Worm (Caenorhabditis elegans) whole organism, L1 larva: ENCODE measurements around the gene W02A2.12.

Experiments
- C16A3.4 ChIP-seq: fragments of 150-350 bp; optimal IDR thresholded peaks from 2 replicates; lab custom pipeline; 2014; ENCODE audit warnings: missing biosample characterization, missing genetic modification characterization
- blmp-1 ChIP-seq: fragments of 150-350 bp; optimal IDR thresholded peaks from 2 replicates; lab custom pipeline; 2014; ENCODE audit warnings: missing biosample characterization, missing genetic modification characterization
- ceh-63 ChIP-seq: fragments of 200-800 bp; sonication (Bioruptor generic); optimal IDR thresholded peaks from 2 replicates; lab custom pipeline; 2018; ENCODE audit warnings: mild to moderate bottlenecking, missing genetic modification characterization, missing compliant biosample characterization
- ceh-82 ChIP-seq, 3 experiments: fragments of 150-350 bp in 1 of 3; sonication (generic microtip) in 2 of 3; optimal IDR thresholded peaks; 2 replicates each; lab custom pipeline; 2014 to 2017; ENCODE audit warnings: missing biosample characterization in 3 of 3, missing genetic modification characterization in 3 of 3
- ceh-90 ChIP-seq: sonication (generic microtip); optimal IDR thresholded peaks from 2 replicates; lab custom pipeline; 2016; ENCODE audit warnings: missing genetic modification characterization, missing compliant biosample characterization
- dsc-1 ChIP-seq: sonication (generic microtip); optimal IDR thresholded peaks from 2 replicates; lab custom pipeline; 2016; ENCODE audit warnings: mild to moderate bottlenecking, missing genetic modification characterization, missing compliant biosample characterization
- efl-1 ChIP-seq, 4 experiments: fragments of 150-350 bp; optimal IDR thresholded peaks in 3 of 4; peaks in 1 of 4; 1 replicate in 1 of 4; 2 replicates in 3 of 4; lab custom pipeline; 2014; ENCODE audit warnings: missing biosample characterization in 2 of 4, missing genetic modification characterization in 2 of 4, missing genetic modification reagents in 2 of 4
- efl-3 ChIP-seq: fragments of 200-800 bp; sonication (Bioruptor generic); optimal IDR thresholded peaks from 2 replicates; lab custom pipeline; 2018; ENCODE audit warnings: mild to moderate bottlenecking, missing genetic modification characterization, missing compliant biosample characterization
- elt-2 ChIP-seq: sonication (generic microtip); optimal IDR thresholded peaks from 2 replicates; lab custom pipeline; 2016; ENCODE audit warnings: missing genetic modification characterization, mild to moderate bottlenecking, inconsistent platforms, missing compliant biosample characterization, missing genetic modification reagents
- elt-3 ChIP-seq, 6 experiments: fragments of 150-350 bp in 1 of 6; sonication (generic microtip); optimal IDR thresholded peaks; 2 replicates each; lab custom pipeline; 2017 to 2018; ENCODE audit warnings: missing biosample characterization in 6 of 6, missing genetic modification characterization in 6 of 6, inconsistent platforms in 1 of 6
- fkh-4 ChIP-seq: sonication (generic microtip); optimal IDR thresholded peaks from 2 replicates; lab custom pipeline; 2016; ENCODE audit warnings: missing compliant biosample characterization, missing genetic modification characterization, borderline replicate concordance
- grh-1 ChIP-seq: fragments of 200-800 bp; sonication (Bioruptor generic); IDR thresholded peaks from 2 replicates; pipeline ENCODE4 v1.3.6; 2022; ENCODE audit warnings: missing genetic modification reagents, missing genetic modification characterization, missing compliant biosample characterization
- hlh-4 ChIP-seq: sonication (generic microtip); optimal IDR thresholded peaks from 2 replicates; lab custom pipeline; 2016; ENCODE audit warnings: mild to moderate bottlenecking, missing genetic modification characterization, missing compliant biosample characterization
- hpl-2 ChIP-seq: fragments of 150-350 bp; optimal IDR thresholded peaks from 2 replicates; lab custom pipeline; 2014; ENCODE audit warnings: missing biosample characterization, missing genetic modification reagents, missing genetic modification characterization
- irx-1 ChIP-seq: sonication (generic microtip); optimal IDR thresholded peaks from 2 replicates; lab custom pipeline; 2016; ENCODE audit warnings: missing genetic modification characterization, missing compliant biosample characterization
- lin-14 ChIP-seq: fragments of 200-800 bp; sonication (Bioruptor generic); optimal IDR thresholded peaks from 2 replicates; lab custom pipeline; 2018; ENCODE audit warnings: mild to moderate bottlenecking, missing genetic modification characterization, moderate library complexity, missing compliant biosample characterization
- lin-35 ChIP-seq, 2 experiments: fragments of 150-350 bp; optimal IDR thresholded peaks; 2 replicates each; lab custom pipeline; 2014; ENCODE audit warnings: missing biosample characterization in 2 of 2, missing genetic modification characterization in 2 of 2, missing genetic modification reagents in 2 of 2
- lsy-2 ChIP-seq, 2 experiments: fragments of 150-350 bp; optimal IDR thresholded peaks; 2 replicates each; lab custom pipeline; 2014; ENCODE audit warnings: missing biosample characterization in 2 of 2, missing genetic modification characterization in 2 of 2
- mab-9 ChIP-seq: fragments of 200-800 bp; sonication (Bioruptor generic); IDR thresholded peaks from 2 replicates; pipeline ENCODE4 v1.3.6; 2022; ENCODE audit warnings: missing genetic modification reagents, missing genetic modification characterization, missing compliant biosample characterization
- mdl-1 ChIP-seq, 2 experiments: fragments of 150-350 bp; optimal IDR thresholded peaks; 2 replicates each; lab custom pipeline; 2014 to 2017; ENCODE audit warnings: missing biosample characterization in 2 of 2, missing genetic modification characterization in 2 of 2, inconsistent platforms in 1 of 2
- mef-2 ChIP-seq: fragments of 150-350 bp; optimal IDR thresholded peaks from 2 replicates; lab custom pipeline; 2014; ENCODE audit warnings: missing biosample characterization, missing genetic modification characterization
- mep-1 ChIP-seq: fragments of 150-350 bp; optimal IDR thresholded peaks from 2 replicates; lab custom pipeline; 2014; ENCODE audit warnings: missing biosample characterization, missing genetic modification characterization
- nhr-12 ChIP-seq: sonication (generic microtip); optimal IDR thresholded peaks from 2 replicates; lab custom pipeline; 2017; ENCODE audit warnings: missing biosample characterization, missing genetic modification characterization
- nhr-19 ChIP-seq: fragments of 200-800 bp; sonication (Bioruptor generic); conservative IDR thresholded peaks from 2 replicates; pipeline ENCODE4 v1.3.6; 2022; ENCODE audit warnings: missing genetic modification characterization, missing compliant biosample characterization
- nhr-20 ChIP-seq: sonication (generic microtip); optimal IDR thresholded peaks from 2 replicates; lab custom pipeline; 2016; ENCODE audit warnings: mild to moderate bottlenecking, missing genetic modification characterization, missing compliant biosample characterization
- nhr-28 ChIP-seq: fragments of 150-350 bp; optimal IDR thresholded peaks from 2 replicates; lab custom pipeline; 2014; ENCODE audit warnings: missing biosample characterization, missing genetic modification characterization
- nhr-47 ChIP-seq: sonication (generic microtip); optimal IDR thresholded peaks from 2 replicates; lab custom pipeline; 2016; ENCODE audit warnings: mild to moderate bottlenecking, missing genetic modification characterization, moderate library complexity, missing compliant biosample characterization
- nhr-71 ChIP-seq: sonication (generic microtip); optimal IDR thresholded peaks from 2 replicates; lab custom pipeline; 2016; ENCODE audit warnings: mild to moderate bottlenecking, missing genetic modification characterization, moderate library complexity, missing compliant biosample characterization
- nhr-85 ChIP-seq: sonication (generic microtip); peaks from one replicate; lab custom pipeline; 2016; ENCODE audit warnings: missing genetic modification characterization, inconsistent platforms, missing compliant biosample characterization
- nhr-90 ChIP-seq: sonication (generic microtip); optimal IDR thresholded peaks from 2 replicates; lab custom pipeline; 2016; ENCODE audit warnings: mild to moderate bottlenecking, missing genetic modification characterization, missing compliant biosample characterization; ENCODE audit not compliant: poor library complexity
- pag-3 ChIP-seq: sonication (generic microtip); optimal IDR thresholded peaks from 2 replicates; lab custom pipeline; 2017; ENCODE audit warnings: missing genetic modification characterization, mild to moderate bottlenecking, missing compliant biosample characterization, antibody characterized with exemption, borderline replicate concordance; ENCODE audit not compliant: insufficient read depth
- skn-1 ChIP-seq: fragments of 150-350 bp; optimal IDR thresholded peaks from 2 replicates; lab custom pipeline; 2014; ENCODE audit warnings: missing biosample characterization, missing genetic modification characterization
- snu-23 ChIP-seq: sonication (generic microtip); optimal IDR thresholded peaks from 2 replicates; lab custom pipeline; 2016; ENCODE audit warnings: missing genetic modification characterization, missing compliant biosample characterization
- tbx-2 ChIP-seq: sonication (generic microtip); optimal IDR thresholded peaks from 2 replicates; lab custom pipeline; 2016; ENCODE audit warnings: missing genetic modification characterization, missing compliant biosample characterization
- unc-86 ChIP-seq: sonication (generic microtip); optimal IDR thresholded peaks from 2 replicates; lab custom pipeline; 2016; ENCODE audit warnings: missing genetic modification characterization, missing compliant biosample characterization
- unc-98 ChIP-seq: fragments of 200-800 bp; sonication (Bioruptor generic); IDR thresholded peaks from 2 replicates; pipeline ENCODE4 v1.3.6; 2022; ENCODE audit warnings: missing genetic modification characterization, missing compliant biosample characterization
- vab-15 ChIP-seq: sonication (generic microtip); optimal IDR thresholded peaks from 2 replicates; lab custom pipeline; 2017; ENCODE audit warnings: missing genotype, mild to moderate bottlenecking, missing genetic modification characterization, missing compliant biosample characterization
- zip-4 ChIP-seq: fragments of 200-800 bp; sonication (Bioruptor generic); optimal IDR thresholded peaks from 2 replicates; lab custom pipeline; 2018; ENCODE audit warnings: mild to moderate bottlenecking, missing genetic modification characterization, moderate library complexity, missing compliant biosample characterization
- ztf-11 ChIP-seq, 2 experiments: sonication (generic microtip); optimal IDR thresholded peaks; 2 replicates each; lab custom pipeline; 2016 to 2017; ENCODE audit warnings: missing genetic modification characterization in 2 of 2, missing biosample characterization in 1 of 2, missing compliant biosample characterization in 1 of 2
- ztf-4 ChIP-seq: fragments of 150-350 bp; optimal IDR thresholded peaks from 2 replicates; lab custom pipeline; 2014; ENCODE audit warnings: missing biosample characterization, missing genetic modification characterization

W02A2.12 gene

ce11 chrIV:13394686-13395085, 46.1 kb upstream of the W02A2.12 start:
- TF ChIP-seq blmp-1 (tag; lab: Kevin White, UChicago), result peak; percentile 47
- TF ChIP-seq ceh-90 (tag; lab: Kevin White, UChicago), result no peak
- TF ChIP-seq grh-1 (GFP tag; lab: Robert Waterston, UW), result peak; percentile 15; the same call in 1 of the 2 replicates

- peak; percentile 36 for TF ChIP-seq blmp-1 (tag; lab: Kevin White, UChicago)
- peak; percentile 50 for TF ChIP-seq nhr-19 (GFP tag; lab: Robert Waterston, UW)
- TF ChIP-seq nhr-90 (tag; lab: Kevin White, UChicago), result peak; percentile 73
- TF ChIP-seq unc-98, result no peak
- TF ChIP-seq elt-2 (tag; lab: Kevin White, UChicago), result peak; percentile 85
- TF ChIP-seq mep-1 (tag; lab: Kevin White, UChicago), result peak; percentile 5
- TF ChIP-seq pag-3 (tag; lab: Kevin White, UChicago), result peak; percentile 23
- TF ChIP-seq nhr-12, result no peak
- no peak for TF ChIP-seq vab-15 (tag; lab: Kevin White, UChicago)
- TF ChIP-seq nhr-71 (tag; lab: Kevin White, UChicago), result peak; percentile 84
- no peak for TF ChIP-seq skn-1 (tag; lab: Kevin White, UChicago)
- peak; percentile 65 for TF ChIP-seq lin-14 (GFP tag; lab: Kevin White, UChicago)
- peak; percentile 24 to 44 for TF ChIP-seq lsy-2 (tag; optimal IDR thresholded peaks at IDR 0.05; lab: Kevin White, UChicago)
- peak; percentile 7 for TF ChIP-seq C16A3.4
- TF ChIP-seq efl-3, result no peak
- no peak for TF ChIP-seq zip-4
- TF ChIP-seq elt-3 (tag; optimal IDR thresholded peaks at IDR 0.05; lab: Kevin White, UChicago), result peak in 3 of 6 experiments; percentile 6 to 82 (median 61)
- TF ChIP-seq hpl-2 (GFP tag; lab: Kevin White, UChicago), result no peak
- peak; percentile 89 for TF ChIP-seq nhr-85
- TF ChIP-seq snu-23 (GFP tag; lab: Kevin White, UChicago), result peak; percentile 48
- TF ChIP-seq ceh-82 (tag; optimal IDR thresholded peaks at IDR 0.05; lab: Kevin White, UChicago), result no peak
- no peak for TF ChIP-seq mab-9 (GFP tag; lab: Robert Waterston, UW)
- TF ChIP-seq mdl-1 (tag; optimal IDR thresholded peaks at IDR 0.05; lab: Kevin White, UChicago), result peak in 1 of 2 experiments; percentile 26
- TF ChIP-seq unc-86 (tag; lab: Kevin White, UChicago), result no peak
- no peak for TF ChIP-seq fkh-4 (tag; lab: Kevin White, UChicago)
- peak; percentile 18 for TF ChIP-seq nhr-47
- TF ChIP-seq lin-35 (GFP tag; optimal IDR thresholded peaks at IDR 0.05; lab: Kevin White, UChicago), result peak in 1 of 2 experiments; percentile 45
- TF ChIP-seq ceh-63, result no peak
- TF ChIP-seq irx-1 (tag; lab: Kevin White, UChicago), result no peak
- peak; percentile 76 for TF ChIP-seq nhr-20 (tag; lab: Kevin White, UChicago)
- TF ChIP-seq tbx-2 (tag; lab: Kevin White, UChicago), result peak; percentile 58
- TF ChIP-seq ztf-4 (tag; lab: Kevin White, UChicago), result peak; percentile 19
- TF ChIP-seq mef-2, result no peak
- TF ChIP-seq efl-1 (optimal IDR thresholded peaks at IDR 0.05; lab: Kevin White, UChicago), result no peak
- peak in 1 of 2 experiments; percentile 84 for TF ChIP-seq efl-1 (GFP tag; optimal IDR thresholded peaks at IDR 0.05 in 1 of 2; lab: Kevin White, UChicago)
Measured at ce11 chrIV:13393246-13393716, 44.6 kb upstream of the W02A2.12 start.

DNA sequence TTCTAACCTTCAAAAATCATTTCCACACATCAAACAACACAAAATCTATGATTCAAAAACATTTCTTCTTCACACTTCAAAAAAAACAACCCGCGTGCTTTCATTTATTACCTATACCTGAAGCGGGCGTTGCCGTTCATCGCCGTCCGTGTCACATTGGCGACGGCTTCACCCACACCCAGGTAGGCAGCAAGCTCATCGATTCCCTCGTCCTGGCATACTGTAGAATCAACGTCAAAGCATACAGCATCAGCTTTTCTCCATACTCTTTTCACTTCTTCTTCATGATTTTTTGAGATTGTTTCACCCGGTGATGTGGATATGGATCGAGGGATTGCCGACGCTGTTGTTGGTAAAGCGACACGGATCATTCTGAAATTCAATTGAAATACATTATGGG, 43.6 kb upstream of the W02A2.12 start:
- TF ChIP-seq dsc-1 (tag; lab: Kevin White, UChicago) (no peak), nhr-19 (GFP tag; lab: Robert Waterston, UW) (no peak), ztf-11 (tag; optimal IDR thresholded peaks at IDR 0.05; lab: Kevin White, UChicago) (no peak), nhr-12 (no peak), nhr-28 (tag; lab: Kevin White, UChicago) (no peak), hlh-4 (tag; lab: Kevin White, UChicago) (no peak)
